Worm (Caenorhabditis elegans) whole organism, mixed stage, embryonic: ENCODE measurements around the gene srbc-33.

Source experiments
- M03D4.4 ChIP-seq: sonication (generic microtip); optimal IDR thresholded peaks from 2 replicates; lab custom pipeline; 2017; ENCODE audit warnings: mild to moderate bottlenecking, missing genetic modification characterization, missing compliant biosample characterization
- bed-3 ChIP-seq: fragments of 200-800 bp; sonication (Bioruptor generic); optimal IDR thresholded peaks from 3 replicates; lab custom pipeline; 2018; ENCODE audit warnings: mild to moderate bottlenecking, missing genetic modification characterization, moderate library complexity, missing compliant biosample characterization
- blmp-1 ChIP-seq: fragments of 150-350 bp; optimal IDR thresholded peaks from 2 replicates; lab custom pipeline; 2014; ENCODE audit warnings: missing biosample characterization, missing genetic modification characterization
- ceh-39 ChIP-seq: fragments of 150-350 bp; optimal IDR thresholded peaks from 2 replicates; lab custom pipeline; 2014; ENCODE audit warnings: missing biosample characterization, missing genetic modification characterization
- ceh-43 ChIP-seq: fragments of 200-800 bp; sonication (Bioruptor generic); optimal IDR thresholded peaks from 2 replicates; lab custom pipeline; 2018; ENCODE audit warnings: mild to moderate bottlenecking, missing genetic modification characterization, moderate library complexity, missing compliant biosample characterization
- ces-1 ChIP-seq: fragments of 150-350 bp; optimal IDR thresholded peaks from 2 replicates; lab custom pipeline; 2014; ENCODE audit warnings: missing biosample characterization, missing genetic modification reagents, missing genetic modification characterization
- cnd-1 ChIP-seq: fragments of 200-800 bp; sonication (Bioruptor generic); optimal IDR thresholded peaks from 2 replicates; lab custom pipeline; 2018; ENCODE audit warnings: mild to moderate bottlenecking, missing genetic modification characterization, missing compliant biosample characterization
- drap-1 ChIP-seq: fragments of 200-800 bp; sonication (Bioruptor generic); optimal IDR thresholded peaks from 3 replicates; lab custom pipeline; 2018; ENCODE audit warnings: mild to moderate bottlenecking, missing genetic modification characterization, missing compliant biosample characterization
- elt-1 ChIP-seq: sonication (generic microtip); optimal IDR thresholded peaks from 2 replicates; lab custom pipeline; 2017; ENCODE audit warnings: missing genetic modification characterization, mild to moderate bottlenecking, missing compliant biosample characterization, antibody characterized with exemption, moderate library complexity, borderline replicate concordance; ENCODE audit not compliant: insufficient read depth
- ham-2 ChIP-seq: fragments of 200-800 bp; sonication (Bioruptor generic); optimal IDR thresholded peaks from 2 replicates; lab custom pipeline; 2018; ENCODE audit warnings: mild to moderate bottlenecking, missing genetic modification characterization, missing compliant biosample characterization
- hlh-1 ChIP-seq: fragments of 150-350 bp; optimal IDR thresholded peaks from 2 replicates; lab custom pipeline; 2014; ENCODE audit warnings: missing biosample characterization, missing genetic modification reagents, missing genetic modification characterization
- lin-13 ChIP-seq: fragments of 150-350 bp; optimal IDR thresholded peaks from 2 replicates; lab custom pipeline; 2014; ENCODE audit warnings: missing biosample characterization, missing genetic modification characterization
- lin-32 ChIP-seq: fragments of 200-800 bp; sonication (Bioruptor generic); optimal IDR thresholded peaks from 2 replicates; lab custom pipeline; 2018; ENCODE audit warnings: mild to moderate bottlenecking, missing genetic modification characterization, missing compliant biosample characterization
- mab-5 ChIP-seq: fragments of 150-350 bp; optimal IDR thresholded peaks from 2 replicates; lab custom pipeline; 2014; ENCODE audit warnings: missing biosample characterization, missing genetic modification characterization
- mep-1 ChIP-seq: fragments of 150-350 bp; optimal IDR thresholded peaks from 2 replicates; lab custom pipeline; 2017; ENCODE audit warnings: missing biosample characterization, missing genetic modification reagents, missing genetic modification characterization, inconsistent platforms
- mls-2 ChIP-seq: sonication (generic microtip); optimal IDR thresholded peaks from 2 replicates; lab custom pipeline; 2016; ENCODE audit warnings: mild to moderate bottlenecking, missing genetic modification characterization, moderate library complexity, missing compliant biosample characterization
- nhr-12 ChIP-seq: fragments of 150-350 bp; optimal IDR thresholded peaks from 2 replicates; lab custom pipeline; 2014; ENCODE audit warnings: missing biosample characterization, missing genetic modification characterization
- nhr-2 ChIP-seq: fragments of 150-350 bp; optimal IDR thresholded peaks from 2 replicates; lab custom pipeline; 2014; ENCODE audit warnings: missing biosample characterization, missing genetic modification characterization
- nhr-28 ChIP-seq: fragments of 150-350 bp; optimal IDR thresholded peaks from 2 replicates; lab custom pipeline; 2014; ENCODE audit warnings: missing biosample characterization, missing genetic modification characterization
- pha-4 ChIP-seq: fragments of 150-350 bp; optimal IDR thresholded peaks from 2 replicates; lab custom pipeline; 2018; ENCODE audit warnings: missing biosample characterization, missing genetic modification reagents, missing genetic modification characterization
- snpc-4 ChIP-seq: fragments of 150-350 bp; optimal IDR thresholded peaks from 2 replicates; lab custom pipeline; 2014; ENCODE audit warnings: missing biosample characterization, missing genetic modification characterization
- sptf-1 ChIP-seq: sonication (generic microtip); optimal IDR thresholded peaks from 2 replicates; lab custom pipeline; 2017; ENCODE audit warnings: mild to moderate bottlenecking, missing genetic modification characterization, moderate library complexity, missing compliant biosample characterization
- unc-62 ChIP-seq: fragments of 150-350 bp; optimal IDR thresholded peaks from 2 replicates; lab custom pipeline; 2014; ENCODE audit warnings: missing biosample characterization, missing genetic modification reagents, missing genetic modification characterization
- zip-8 ChIP-seq: fragments of 150-350 bp; optimal IDR thresholded peaks from 2 replicates; lab custom pipeline; 2014; ENCODE audit warnings: missing biosample characterization, missing genetic modification characterization
- ztf-11 ChIP-seq: fragments of 150-350 bp; optimal IDR thresholded peaks from 2 replicates; lab custom pipeline; 2014; ENCODE audit warnings: missing biosample characterization, missing genetic modification characterization

The srbc-33 gene

DNA sequence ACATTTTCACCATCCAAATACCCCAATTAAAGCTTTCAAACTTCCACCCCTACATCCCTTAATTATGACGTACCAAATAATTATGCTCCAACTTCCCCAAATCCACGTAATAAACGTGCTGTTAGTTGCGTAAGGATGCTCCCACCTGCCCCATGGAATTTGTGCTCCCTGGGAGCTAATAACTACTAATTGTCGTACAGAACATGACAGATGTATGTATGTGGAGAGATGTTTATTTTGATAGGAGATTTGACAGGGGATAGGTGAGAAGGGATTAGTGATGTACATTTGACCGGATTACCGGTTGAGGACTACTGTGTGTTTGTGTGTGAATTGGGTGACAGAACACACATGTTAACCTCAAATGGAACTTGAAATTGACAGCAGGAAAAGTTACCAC is 34.8 kb downstream of the srbc-33 start:
- no peak for TF ChIP-seq elt-1 (tag; lab: Kevin White, UChicago)
- TF ChIP-seq sptf-1: peak; percentile 58
- no peak for TF ChIP-seq ztf-11
- TF ChIP-seq bed-3 (GFP tag; lab: Kevin White, UChicago): no peak
- peak; percentile 43 for TF ChIP-seq ceh-43 (GFP tag; lab: Kevin White, UChicago)
- peak; percentile 92 for TF ChIP-seq nhr-2 (tag; lab: Kevin White, UChicago)
- peak; percentile 62 for TF ChIP-seq zip-8 (tag; lab: Kevin White, UChicago)
- peak; percentile 65 for TF ChIP-seq cnd-1 (tag; lab: Kevin White, UChicago)
- TF ChIP-seq ham-2: no peak

ce11 chrV:3445090-3445832 is 39.3 kb downstream of the srbc-33 start:
- TF ChIP-seq drap-1 (GFP tag; lab: Kevin White, UChicago) (no peak), nhr-12 (no peak), mls-2 (tag; lab: Kevin White, UChicago) (peak; percentile 22), M03D4.4 (tag; lab: Kevin White, UChicago) (peak; percentile 25)

DNA sequence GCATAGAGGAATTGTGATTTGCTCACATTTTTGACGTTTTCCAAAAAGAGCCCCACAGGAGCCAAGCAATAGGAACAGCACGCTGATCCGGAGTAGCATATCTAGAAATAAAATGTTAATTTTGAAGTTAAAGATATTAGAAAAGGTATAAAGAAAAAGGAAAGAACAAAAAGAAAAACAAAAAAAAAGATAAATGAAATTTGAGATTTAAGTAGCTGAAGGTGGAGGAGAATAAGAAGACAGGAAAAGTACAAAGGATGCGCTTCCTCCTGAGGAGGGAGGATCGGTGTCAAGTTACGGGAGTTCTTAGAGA is 39.9 kb downstream of the srbc-33 start, which contains the start of gene cfz-2:
TSS of gene cfz-2 (minus strand) at position 101 of the 313 bp plus-strand sequence.
- TF ChIP-seq mls-2 (tag; lab: Kevin White, UChicago) (no peak), ztf-11 (no peak), cnd-1 (tag; lab: Kevin White, UChicago) (no peak), zip-8 (tag; lab: Kevin White, UChicago) (no peak), lin-13 (tag; lab: Kevin White, UChicago) (no peak), mep-1 (no peak), blmp-1 (tag; lab: Kevin White, UChicago) (no peak), ceh-39 (tag; lab: Kevin White, UChicago) (no peak)

DNA sequence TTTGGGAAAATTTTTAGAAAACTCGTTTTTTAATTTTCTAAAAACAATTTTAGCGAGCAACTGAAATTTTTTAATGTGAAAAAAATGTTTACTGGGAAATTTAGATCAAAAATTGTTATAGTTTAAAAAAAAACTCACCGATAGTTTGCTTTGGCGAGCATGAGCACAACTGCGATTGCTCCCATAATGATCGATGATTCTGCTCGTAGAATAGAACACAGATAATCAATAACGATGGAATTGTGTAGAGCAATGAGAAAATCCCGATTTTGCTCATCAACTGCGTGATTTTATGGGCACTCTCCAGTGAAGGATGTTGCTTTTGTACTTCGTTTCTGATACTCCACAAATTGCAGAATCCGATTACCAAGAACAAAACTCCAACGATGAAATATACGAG is 42.0 kb downstream of the srbc-33 start:
- TF ChIP-seq lin-13 (tag; lab: Kevin White, UChicago) (no peak), unc-62 (GFP tag; lab: Kevin White, UChicago) (no peak), zip-8 (tag; lab: Kevin White, UChicago) (no peak), sptf-1 (no peak), drap-1 (GFP tag; lab: Kevin White, UChicago) (no peak), nhr-2 (tag; lab: Kevin White, UChicago) (no peak), snpc-4 (tag; lab: Kevin White, UChicago) (no peak), lin-32 (GFP tag; lab: Kevin White, UChicago) (no peak), elt-1 (tag; lab: Kevin White, UChicago) (no peak), mab-5 (tag; lab: Kevin White, UChicago) (no peak), nhr-28 (tag; lab: Kevin White, UChicago) (no peak), M03D4.4 (tag; lab: Kevin White, UChicago) (no peak), hlh-1 (no peak), ceh-39 (tag; lab: Kevin White, UChicago) (no peak), pha-4 (tag; lab: Kevin White, UChicago) (no peak), nhr-12 (no peak), cnd-1 (tag; lab: Kevin White, UChicago) (no peak), ces-1 (GFP tag; lab: Kevin White, UChicago) (no peak)
